Worm (Caenorhabditis elegans): ENCODE results near the gene srh-10.
A peak's percentile ranks its signal among the peaks of the same experiment; 100 is the strongest.

srh-10 gene

ce11 chrV:6103429-6103828 is 36.5 kb upstream of the srh-10 start, which contains the start of gene Y38A10A.11:
Gene Y38A10A.11, minus strand, starts transcription at chrV:6103529.
- no peak for TF ChIP-seq egl-44 (GFP tag; IDR thresholded peaks at IDR 0.05)

- TF ChIP-seq dpl-1 (GFP tag; optimal IDR thresholded peaks at IDR 0.05) (peak; percentile 54), lsl-1 (GFP tag; optimal IDR thresholded peaks at IDR 0.05) (peak; percentile 57), unc-130 (GFP tag; optimal IDR thresholded peaks at IDR 0.05) (no peak), efl-1 (GFP tag; optimal IDR thresholded peaks at IDR 0.05) (peak; percentile 89), unc-62 (GFP tag; optimal IDR thresholded peaks at IDR 0.05) (no peak), ceh-91 (GFP tag; IDR thresholded peaks at IDR 0.05) (0 out of 2 replicates have a peak, but pooled peaks have one; percentile 18), chd-7 (tag; optimal IDR thresholded peaks at IDR 0.05) (no peak), madf-8 (GFP tag; conservative IDR thresholded peaks at IDR 0.05) (peak; percentile 29; the same call in 1 of the 2 replicates), F33H1.4 (GFP tag; IDR thresholded peaks at IDR 0.05) (0 out of 2 replicates have a peak, but pooled peaks have one; percentile 19), lin-54 (GFP tag; optimal IDR thresholded peaks at IDR 0.05) (peak; percentile 19), madf-6 (GFP tag; IDR thresholded peaks at IDR 0.05) (peak; percentile 48; the same call in 1 of the 2 replicates), dpff-1 (tag; optimal IDR thresholded peaks at IDR 0.05) (no peak), D2030.7 (GFP tag; IDR thresholded peaks at IDR 0.05) (peak; percentile 39; the same call in 1 of the 2 replicates), T07F8.4 (tag; optimal IDR thresholded peaks at IDR 0.05) (no peak)
These were observed 34.4 kb upstream of the srh-10 start for ce11 chrV:6101243-6101898.

- TF ChIP-seq ceh-79 (tag; optimal IDR thresholded peaks at IDR 0.05) = no peak
- TF ChIP-seq attf-6 (GFP tag; IDR thresholded peaks at IDR 0.05) = no peak
- peak; percentile 86 for TF ChIP-seq lin-54 (GFP tag; optimal IDR thresholded peaks at IDR 0.05)
- peak; percentile 73 for TF ChIP-seq atf-7 (tag; optimal IDR thresholded peaks at IDR 0.05)
- TF ChIP-seq fkh-3 (tag; optimal IDR thresholded peaks at IDR 0.05) = no peak
- TF ChIP-seq zim-3 (tag; optimal IDR thresholded peaks at IDR 0.05) = no peak
- TF ChIP-seq lin-26 (GFP tag; IDR thresholded peaks at IDR 0.05) = peak; percentile 65; the same call in 1 of the 2 replicates
- peak; percentile 73 for TF ChIP-seq rcor-1 (GFP tag; IDR thresholded peaks at IDR 0.05)
- TF ChIP-seq hmg-20 (GFP tag; IDR thresholded peaks at IDR 0.05) = no peak
- TF ChIP-seq efl-1 (GFP tag; optimal IDR thresholded peaks at IDR 0.05) = no peak
- TF ChIP-seq Y53F4B.3 (GFP tag; IDR thresholded peaks at IDR 0.05) = no peak
- TF ChIP-seq ceh-40 (GFP tag; IDR thresholded peaks at IDR 0.05) = no peak; the same call in 1 of the 2 replicates
- peak; percentile 80 for TF ChIP-seq ekl-4 (GFP tag; IDR thresholded peaks at IDR 0.05)
- peak; percentile 78 for TF ChIP-seq attf-5 (GFP tag; optimal IDR thresholded peaks at IDR 0.05)
- no peak for TF ChIP-seq unc-62 (GFP tag; optimal IDR thresholded peaks at IDR 0.05)
- TF ChIP-seq hmg-1.2 (GFP tag; IDR thresholded peaks at IDR 0.05) = peak; percentile 88
- TF ChIP-seq madf-6 (GFP tag; IDR thresholded peaks at IDR 0.05) = no peak; the same call in 1 of the 2 replicates
- no peak for TF ChIP-seq mes-4 (tag; optimal IDR thresholded peaks at IDR 0.05)
- no peak for TF ChIP-seq lsy-27 (tag; optimal IDR thresholded peaks at IDR 0.05; ENCODE audit: borderline replicate concordance, insufficient read depth)
- TF ChIP-seq rec-8 (tag; optimal IDR thresholded peaks at IDR 0.05) = no peak
- no peak for TF ChIP-seq F55B11.4 (tag; optimal IDR thresholded peaks at IDR 0.05; ENCODE audit: borderline replicate concordance, insufficient read depth)
- TF ChIP-seq ztf-22 (GFP tag; optimal IDR thresholded peaks at IDR 0.05) = peak; percentile 29
- no peak for TF ChIP-seq cebp-1 (GFP tag; IDR thresholded peaks at IDR 0.05)
- peak; percentile 85 for TF ChIP-seq cebp-1 (tag; optimal IDR thresholded peaks at IDR 0.05)
- TF ChIP-seq Y67H2A.10 (GFP tag; conservative IDR thresholded peaks at IDR 0.05) = no peak
- no peak for TF ChIP-seq pha-4 (tag; optimal IDR thresholded peaks at IDR 0.05)
- peak; percentile 66 for TF ChIP-seq madf-10 (tag; optimal IDR thresholded peaks at IDR 0.05)
- peak; percentile 72 for TF ChIP-seq tlf-1 (GFP tag; optimal IDR thresholded peaks at IDR 0.05)
- no peak for TF ChIP-seq unc-130 (GFP tag; optimal IDR thresholded peaks at IDR 0.05)
- TF ChIP-seq hrde-1 (tag; optimal IDR thresholded peaks at IDR 0.05; ENCODE audit: borderline replicate concordance) = no peak
- TF ChIP-seq let-526 (GFP tag; IDR thresholded peaks at IDR 0.05) = peak; percentile 82
- no peak for TF ChIP-seq tbx-9 (tag; optimal IDR thresholded peaks at IDR 0.05; ENCODE audit: borderline replicate concordance)
- TF ChIP-seq mel-28 (tag; optimal IDR thresholded peaks at IDR 0.05; ENCODE audit: borderline replicate concordance) = no peak
- no peak for TF ChIP-seq egl-44 (GFP tag; IDR thresholded peaks at IDR 0.05)
These were observed 33.6 kb upstream of the srh-10 start, which contains the start of gene crt-1 for ce11 chrV:6100492-6101004. Gene crt-1, minus strand, starts transcription at chrV:6100542.
